Fruit fly (Drosophila melanogaster) whole organism, embryonic: Measurements from ENCODE around the gene CG43049.

Source experiments
- Blimp-1 ChIP-seq: fragments of 200-800 bp; sonication (Bioruptor generic); optimal IDR thresholded peaks from 3 replicates; lab custom pipeline; 2018; ENCODE audit warnings: missing biosample characterization, missing genetic modification characterization, mild to moderate bottlenecking, moderate library complexity, missing genetic modification reagents
- CG10654 ChIP-seq: fragments of 200-800 bp; sonication (Bioruptor generic); optimal IDR thresholded peaks from 2 replicates; lab custom pipeline; 2016; ENCODE audit warnings: missing biosample characterization, missing genetic modification characterization
- CG12155 ChIP-seq: fragments of 200-800 bp; sonication (Bioruptor generic); optimal IDR thresholded peaks from 3 replicates; lab custom pipeline; 2016; ENCODE audit warnings: missing biosample characterization, missing genetic modification characterization
- CG1233 ChIP-seq: fragments of 200-800 bp; sonication (Bioruptor generic); optimal IDR thresholded peaks from 4 replicates; lab custom pipeline; 2018; ENCODE audit warnings: missing biosample characterization, mild to moderate bottlenecking, missing genetic modification characterization
- CG14710 ChIP-seq: fragments of 200-800 bp; sonication (Bioruptor generic); optimal IDR thresholded peaks from 3 replicates; lab custom pipeline; 2019; ENCODE audit warnings: missing biosample characterization, mild to moderate bottlenecking, missing genetic modification characterization, moderate library complexity
- CG15269 ChIP-seq: fragments of 200-800 bp; sonication (Bioruptor generic); optimal IDR thresholded peaks from 2 replicates; lab custom pipeline; 2018; ENCODE audit warnings: missing biosample characterization, mild to moderate bottlenecking, missing genetic modification characterization, moderate library complexity
- CG16815 ChIP-seq: fragments of 200-800 bp; sonication (Bioruptor generic); optimal IDR thresholded peaks from 3 replicates; lab custom pipeline; 2017; ENCODE audit warnings: missing biosample characterization, mild to moderate bottlenecking, missing genetic modification characterization
- CG17568 ChIP-seq: fragments of 200-800 bp; sonication (Bioruptor generic); optimal IDR thresholded peaks from 2 replicates; lab custom pipeline; 2018; ENCODE audit warnings: missing biosample characterization, mild to moderate bottlenecking, missing genetic modification characterization, moderate library complexity
- CG1792 ChIP-seq: fragments of 200-800 bp; sonication (Bioruptor generic); optimal IDR thresholded peaks from 2 replicates; lab custom pipeline; 2016; ENCODE audit warnings: missing biosample characterization, missing genetic modification characterization
- CG18262 ChIP-seq: fragments of 200-800 bp; optimal IDR thresholded peaks from 3 replicates; lab custom pipeline; 2019; ENCODE audit warnings: missing biosample characterization, mild to moderate bottlenecking, missing genetic modification characterization, moderate library complexity
- CG18619 ChIP-seq: fragments of 200-800 bp; sonication (Bioruptor generic); optimal IDR thresholded peaks from 3 replicates; lab custom pipeline; 2017; ENCODE audit warnings: missing biosample characterization, mild to moderate bottlenecking, missing genetic modification characterization
- CG31388 ChIP-seq: fragments of 200-800 bp; sonication (Bioruptor generic); optimal IDR thresholded peaks from 2 replicates; lab custom pipeline; 2016; ENCODE audit warnings: missing biosample characterization, missing genetic modification characterization
- CG32767 ChIP-seq: fragments of 200-800 bp; sonication (Bioruptor generic); IDR thresholded peaks from 2 replicates; pipeline ENCODE4 v1.3.6; 2022; ENCODE audit warnings: missing biosample characterization, missing genetic modification characterization
- CG34376 ChIP-seq: fragments of 200-800 bp; sonication (Bioruptor generic); optimal IDR thresholded peaks from 2 replicates; lab custom pipeline; 2018; ENCODE audit warnings: missing biosample characterization, mild to moderate bottlenecking, missing genetic modification characterization
- CG3838 ChIP-seq: fragments of 200-800 bp; sonication (Bioruptor generic); optimal IDR thresholded peaks from 3 replicates; lab custom pipeline; 2016; ENCODE audit warnings: missing biosample characterization, missing genetic modification characterization
- CG3847 ChIP-seq: fragments of 200-800 bp; sonication (Bioruptor generic); IDR thresholded peaks from 2 replicates; pipeline ENCODE4 v1.3.6; 2022; ENCODE audit warnings: missing biosample characterization, missing genetic modification characterization
- CG43689 ChIP-seq: fragments of 200-800 bp; sonication (Bioruptor generic); IDR thresholded peaks from 2 replicates; pipeline ENCODE4 v1.3.6; 2022; ENCODE audit warnings: missing biosample characterization, missing genetic modification characterization
- CG5953 ChIP-seq: fragments of 200-800 bp; sonication (Bioruptor generic); IDR thresholded peaks from 2 replicates; pipeline ENCODE4 v1.3.6; 2022; ENCODE audit warnings: missing biosample characterization, missing genetic modification characterization
- CG6765 ChIP-seq: fragments of 200-800 bp; sonication (Bioruptor generic); optimal IDR thresholded peaks from 3 replicates; lab custom pipeline; 2017; ENCODE audit warnings: missing biosample characterization, mild to moderate bottlenecking, missing genetic modification characterization
- CG6813 ChIP-seq: fragments of 200-800 bp; sonication (Bioruptor generic); optimal IDR thresholded peaks from 2 replicates; lab custom pipeline; 2017; ENCODE audit warnings: missing biosample characterization, missing genetic modification characterization, mild to moderate bottlenecking, moderate library complexity, missing genetic modification reagents
- CG7271 ChIP-seq: fragments of 200-800 bp; sonication (Bioruptor generic); optimal IDR thresholded peaks from 2 replicates; lab custom pipeline; 2018; ENCODE audit warnings: missing biosample characterization, mild to moderate bottlenecking, missing genetic modification characterization, moderate library complexity
- CG7928 ChIP-seq: fragments of 200-800 bp; sonication (Bioruptor generic); optimal IDR thresholded peaks from 2 replicates; lab custom pipeline; 2017; ENCODE audit warnings: missing biosample characterization, mild to moderate bottlenecking, missing genetic modification characterization
- CG8359 ChIP-seq: fragments of 200-800 bp; sonication (Bioruptor generic); optimal IDR thresholded peaks from 2 replicates; lab custom pipeline; 2017; ENCODE audit warnings: missing biosample characterization, mild to moderate bottlenecking, missing genetic modification characterization, borderline replicate concordance
- CoRest ChIP-seq: fragments of 200-800 bp; sonication (Bioruptor generic); optimal IDR thresholded peaks from 3 replicates; lab custom pipeline; 2018; ENCODE audit warnings: missing biosample characterization, mild to moderate bottlenecking, missing genetic modification characterization, moderate library complexity
- D19B ChIP-seq: fragments of 200-800 bp; sonication (Bioruptor generic); optimal IDR thresholded peaks from 2 replicates; lab custom pipeline; 2017; ENCODE audit warnings: missing biosample characterization, mild to moderate bottlenecking, missing genetic modification characterization
- Dfd ChIP-seq, 2 experiments: fragments of >200 bp; optimal IDR thresholded peaks; 2 replicates each; lab custom pipeline; 2017; ENCODE audit warnings: missing biosample characterization in 2 of 2, missing genetic modification characterization in 2 of 2
- Dp ChIP-seq: fragments of 200-800 bp; sonication (Bioruptor generic); optimal IDR thresholded peaks from 2 replicates; lab custom pipeline; 2018; ENCODE audit warnings: missing biosample characterization, mild to moderate bottlenecking, missing genetic modification characterization, moderate library complexity
- HLHmδ ChIP-seq: fragments of 200-800 bp; sonication (Bioruptor generic); optimal IDR thresholded peaks from 2 replicates; lab custom pipeline; 2018; ENCODE audit warnings: missing biosample characterization, mild to moderate bottlenecking, missing genetic modification characterization, moderate library complexity
- Kr ChIP-seq: fragments of 200-800 bp; sonication (Bioruptor generic); optimal IDR thresholded peaks from 2 replicates; lab custom pipeline; 2017; ENCODE audit warnings: missing biosample characterization, mild to moderate bottlenecking, missing genetic modification characterization
- Rx ChIP-seq: fragments of 200-800 bp; sonication (Bioruptor generic); IDR thresholded peaks from 2 replicates; pipeline ENCODE4 v1.3.6; 2022; ENCODE audit warnings: missing biosample characterization, missing genetic modification characterization
- Sin3A ChIP-seq: fragments of >200 bp; optimal IDR thresholded peaks from 2 replicates; lab custom pipeline; 2018
- Trl ChIP-seq, 3 experiments: fragments of >200 bp in 2 of 3; fragments of 200-800 bp in 1 of 3; sonication (Bioruptor generic) in 1 of 3; optimal IDR thresholded peaks; 2 replicates in 1 of 3; 3 replicates in 2 of 3; lab custom pipeline; 2016 to 2017; ENCODE audit warnings: missing biosample characterization in 1 of 3, missing genetic modification characterization in 1 of 3
- Vsx1 ChIP-seq: fragments of 200-800 bp; sonication (Bioruptor generic); optimal IDR thresholded peaks from 2 replicates; lab custom pipeline; 2017; ENCODE audit warnings: missing biosample characterization, mild to moderate bottlenecking, missing genetic modification characterization, missing genetic modification reagents
- cas ChIP-seq: fragments of 200-800 bp; sonication (Bioruptor generic); IDR thresholded peaks from 2 replicates; pipeline ENCODE4 v1.3.6; 2022; ENCODE audit warnings: missing biosample characterization, missing genetic modification characterization
- chinmo ChIP-seq: fragments of 200-800 bp; sonication (Bioruptor generic); IDR thresholded peaks from 4 replicates; pipeline ENCODE4 v1.3.6; 2022; ENCODE audit warnings: missing biosample characterization, missing genetic modification characterization; ENCODE audit not compliant: partially characterized antibody
- corto ChIP-seq: fragments of 200-800 bp; sonication (Bioruptor generic); optimal IDR thresholded peaks from 2 replicates; lab custom pipeline; 2016; ENCODE audit warnings: missing biosample characterization, mild to moderate bottlenecking, missing genetic modification characterization, moderate library complexity
- cwo ChIP-seq: fragments of 200-800 bp; sonication (Bioruptor generic); optimal IDR thresholded peaks from 3 replicates; lab custom pipeline; 2017; ENCODE audit warnings: missing biosample characterization, missing genetic modification characterization, mild to moderate bottlenecking, moderate library complexity, missing genetic modification reagents
- exex ChIP-seq: fragments of 200-800 bp; sonication (Bioruptor generic); optimal IDR thresholded peaks from 4 replicates; lab custom pipeline; 2018; ENCODE audit warnings: missing biosample characterization, mild to moderate bottlenecking, missing genetic modification characterization, moderate library complexity
- gem ChIP-seq: fragments of 200-800 bp; sonication (Bioruptor generic); optimal IDR thresholded peaks from 2 replicates; lab custom pipeline; 2019; ENCODE audit warnings: missing biosample characterization, mild to moderate bottlenecking, missing genetic modification characterization, moderate library complexity
- hkb ChIP-seq, 2 experiments: fragments of 200-800 bp in 1 of 2; fragments of >200 bp in 1 of 2; sonication (Bioruptor generic) in 1 of 2; IDR thresholded peaks in 1 of 2; optimal IDR thresholded peaks in 1 of 2; 2 replicates each; pipeline versions ENCODE4 v1.3.6 to Lab custom; 2017 to 2022; ENCODE audit warnings: missing biosample characterization in 1 of 2, missing genetic modification characterization in 1 of 2
- hth ChIP-seq: fragments of >200 bp; optimal IDR thresholded peaks from 2 replicates; lab custom pipeline; 2017; ENCODE audit warnings: inconsistent platforms
- ind ChIP-seq: fragments of 200-800 bp; sonication (Bioruptor generic); optimal IDR thresholded peaks from 3 replicates; lab custom pipeline; 2016; ENCODE audit warnings: missing biosample characterization, missing genetic modification characterization
- onecut ChIP-seq: fragments of 200-800 bp; sonication (Bioruptor generic); IDR thresholded peaks from 2 replicates; pipeline ENCODE4 v1.3.6; 2022; ENCODE audit warnings: missing biosample characterization, missing genetic modification characterization
- pb ChIP-seq: fragments of 200-800 bp; sonication (Bioruptor generic); optimal IDR thresholded peaks from 3 replicates; lab custom pipeline; 2016; ENCODE audit warnings: missing biosample characterization, missing genetic modification characterization
- pzg ChIP-seq: fragments of 200-800 bp; sonication (Bioruptor generic); optimal IDR thresholded peaks from 3 replicates; lab custom pipeline; 2018; ENCODE audit warnings: missing biosample characterization, mild to moderate bottlenecking, missing genetic modification characterization, moderate library complexity
- run ChIP-seq: fragments of 200-800 bp; sonication (Bioruptor generic); optimal IDR thresholded peaks from 3 replicates; lab custom pipeline; 2018; ENCODE audit warnings: missing biosample characterization, mild to moderate bottlenecking, missing genetic modification characterization
- shn ChIP-seq: fragments of 200-800 bp; sonication (Bioruptor generic); optimal IDR thresholded peaks from 3 replicates; lab custom pipeline; 2016; ENCODE audit warnings: missing biosample characterization, missing genetic modification characterization
- slbo ChIP-seq: fragments of 200-800 bp; sonication (Bioruptor generic); IDR thresholded peaks from 2 replicates; pipeline ENCODE4 v1.3.6; 2022; ENCODE audit warnings: missing biosample characterization, missing genetic modification characterization
- sqz ChIP-seq: fragments of 200-800 bp; sonication (Bioruptor generic); optimal IDR thresholded peaks from 3 replicates; lab custom pipeline; 2018; ENCODE audit warnings: missing biosample characterization, mild to moderate bottlenecking, missing genetic modification characterization
- zen2 ChIP-seq: fragments of 200-800 bp; sonication (Bioruptor generic); IDR thresholded peaks from 3 replicates; pipeline ENCODE4 v1.3.6; 2022; ENCODE audit warnings: missing biosample characterization, missing genetic modification characterization; ENCODE audit not compliant: partially characterized antibody

The CG43049 gene

dm6 chr3L:18895079-18895478, 29.8 kb upstream of the CG43049 start (continued):
- TF ChIP-seq CG32767 (GFP tag; lab: Robert Waterston, UW) (no peak), CG5953 (GFP tag; lab: Robert Waterston, UW) (no peak), pb (GFP tag; lab: Kevin White, UChicago) (no peak), CG16815 (no peak), cwo (GFP tag; lab: Kevin White, UChicago) (peak; percentile 70), gem (no peak), shn (GFP tag; lab: Kevin White, UChicago) (no peak), CG10654 (GFP tag; lab: Kevin White, UChicago) (no peak), CG17568 (GFP tag; lab: Kevin White, UChicago) (no peak), hth (no peak), sqz (GFP tag; lab: Kevin White, UChicago) (peak; percentile 61), CoRest (tag; lab: Kevin White, UChicago) (no peak), CG18619 (no peak), CG6765 (no peak), CG1233 (GFP tag; lab: Kevin White, UChicago) (no peak), CG6813 (no peak), Kr (GFP tag; lab: Kevin White, UChicago) (no peak), CG34376 (GFP tag; lab: Kevin White, UChicago) (peak; percentile 71), pzg (GFP tag; lab: Kevin White, UChicago) (no peak), corto (GFP tag; lab: Kevin White, UChicago) (no peak), Sin3A (no peak), CG31388 (no peak), CG43689 (GFP tag; lab: Robert Waterston, UW) (no peak), zen2 (GFP tag; lab: Robert Waterston, UW) (no peak), ind (no peak), Blimp-1 (GFP tag; lab: Kevin White, UChicago) (no peak), CG12155 (GFP tag; lab: Kevin White, UChicago) (no peak), slbo (GFP tag; lab: Robert Waterston, UW) (no peak), onecut (GFP tag; lab: Robert Waterston, UW) (no peak), CG3838 (GFP tag; lab: Kevin White, UChicago) (no peak), CG18262 (tag; lab: Kevin White, UChicago) (no peak), CG1792 (no peak), Vsx1 (GFP tag; lab: Kevin White, UChicago) (no peak), CG8359 (GFP tag; lab: Kevin White, UChicago) (no peak), D19B (GFP tag; lab: Kevin White, UChicago) (no peak), CG14710 (tag; lab: Kevin White, UChicago) (no peak), hkb (optimal IDR thresholded peaks at IDR 0.05; lab: Kevin White, UChicago) (no peak), hkb (GFP tag; IDR thresholded peaks at IDR 0.05; lab: Robert Waterston, UW) (0 out of 2 replicates have a peak, but pooled peaks have one; percentile 16), Trl (optimal IDR thresholded peaks at IDR 0.05; lab: Kevin White, UChicago) (peak in 1 of 2 experiments; percentile 41), Trl (GFP tag; optimal IDR thresholded peaks at IDR 0.05; lab: Kevin White, UChicago) (no peak), CG7928 (GFP tag; lab: Kevin White, UChicago) (no peak), HLHmδ (GFP tag; lab: Kevin White, UChicago) (no peak), CG15269 (tag; lab: Kevin White, UChicago) (peak; percentile 5), Dp (GFP tag; lab: Kevin White, UChicago) (no peak), exex (tag; lab: Kevin White, UChicago) (peak; percentile 6), CG7271 (tag; lab: Kevin White, UChicago) (no peak), chinmo (GFP tag; lab: Robert Waterston, UW) (peak; percentile 70; the same call in 1 of the 4 replicates), Rx (GFP tag; lab: Robert Waterston, UW) (no peak), run (tag; lab: Kevin White, UChicago) (no peak), CG3847 (no peak), Dfd (GFP tag; optimal IDR thresholded peaks at IDR 0.05; lab: Kevin White, UChicago) (no peak), cas (no peak)
